Worm (Caenorhabditis elegans): Measurements from ENCODE around the gene scav-3.

ce11 chrIII:12430209-12430608, 26.4 kb downstream of the scav-3 start, which contains the start of gene Y49E10.16:
- TF ChIP-seq nhr-6 (tag; optimal IDR thresholded peaks at IDR 0.05) (no peak), fos-1 (tag; optimal IDR thresholded peaks at IDR 0.05) (no peak)

All from whole organism, L4 larva.